Worm (Caenorhabditis elegans): ENCODE measurements around the gene mfsd-10.

The mfsd-10 gene

DNA sequence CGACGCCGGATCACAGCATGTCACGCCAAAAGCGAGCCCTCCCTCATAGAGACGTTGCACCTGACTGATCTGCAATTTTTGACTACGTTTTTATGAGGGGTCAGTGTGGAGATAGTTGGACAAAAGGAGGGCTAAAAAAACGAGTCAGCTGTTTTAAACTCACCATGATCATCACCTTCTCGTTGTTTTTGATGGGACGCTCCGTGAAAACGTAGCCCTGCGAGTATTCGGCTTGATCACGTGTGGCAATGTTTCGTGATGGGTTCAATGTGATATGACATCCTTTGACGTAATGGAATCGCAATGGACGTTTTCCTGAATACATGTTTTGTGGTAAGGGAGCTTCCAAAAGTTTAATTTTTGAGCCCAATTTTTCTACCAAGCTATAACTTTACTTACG, 16.7 kb upstream of the mfsd-10 start (continued):
- TF ChIP-seq fkh-8 (tag; optimal IDR thresholded peaks at IDR 0.05) = no peak
- peak; percentile 43 for TF ChIP-seq nhr-19 (GFP tag; conservative IDR thresholded peaks at IDR 0.05)
- peak in 1 of 2 experiments; percentile 43 for TF ChIP-seq mdl-1 (tag; optimal IDR thresholded peaks at IDR 0.05)
- no peak for TF ChIP-seq pag-3 (tag; optimal IDR thresholded peaks at IDR 0.05; ENCODE audit: borderline replicate concordance, insufficient read depth)
- TF ChIP-seq swsn-7 (tag; optimal IDR thresholded peaks at IDR 0.05) = no peak
- TF ChIP-seq nhr-71 (tag; optimal IDR thresholded peaks at IDR 0.05) = peak; percentile 69

- TF ChIP-seq unc-62 (GFP tag; optimal IDR thresholded peaks at IDR 0.05) (no peak), mep-1 (tag; optimal IDR thresholded peaks at IDR 0.05) (no peak), mab-9 (GFP tag; IDR thresholded peaks at IDR 0.05) (no peak), F16B12.6 (tag; optimal IDR thresholded peaks at IDR 0.05) (no peak), vab-15 (tag; optimal IDR thresholded peaks at IDR 0.05) (no peak), C34B4.2 (tag; optimal IDR thresholded peaks at IDR 0.05) (no peak), aly-2 (tag; optimal IDR thresholded peaks at IDR 0.05) (no peak), unc-130 (tag; optimal IDR thresholded peaks at IDR 0.05) (no peak), C04F5.9 (tag; optimal IDR thresholded peaks at IDR 0.05) (no peak), lin-13 (GFP tag; optimal IDR thresholded peaks at IDR 0.05) (no peak), C16A3.4 (tag; optimal IDR thresholded peaks at IDR 0.05) (no peak), swsn-7 (tag; optimal IDR thresholded peaks at IDR 0.05) (no peak)
These were observed 15.9 kb upstream of the mfsd-10 start for ce11 chrX:17384343-17384742.

DNA sequence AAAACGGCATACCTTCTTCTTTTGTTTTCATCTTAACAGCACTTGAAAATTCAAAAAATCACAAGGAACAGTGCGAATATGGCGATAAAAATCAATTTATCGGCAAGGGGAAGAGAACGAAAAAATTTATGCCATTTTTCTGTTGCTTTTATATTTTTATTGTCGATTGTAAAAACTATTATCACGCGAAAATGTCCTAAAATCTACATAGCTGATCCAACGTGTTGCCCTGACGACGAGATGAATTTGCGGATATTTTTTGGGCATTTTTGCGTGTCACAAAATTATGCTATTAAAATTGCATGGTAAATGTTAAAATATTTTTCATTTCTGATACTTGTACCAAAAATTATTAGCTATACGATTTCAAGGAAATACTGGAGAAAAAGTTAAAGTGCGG, 13.5 kb upstream of the mfsd-10 start, which contains the start of gene F10D7.4:
F10D7.4 (minus strand) TSS at position 101 of the 400 bp plus-strand sequence.
- TF ChIP-seq pag-3 (tag; optimal IDR thresholded peaks at IDR 0.05; ENCODE audit: borderline replicate concordance, insufficient read depth) (no peak), efl-1 (optimal IDR thresholded peaks at IDR 0.05) (no peak), efl-1 (GFP tag; optimal IDR thresholded peaks at IDR 0.05 in 1 of 2) (peak in 1 of 2 experiments; percentile 48), rnt-1 (tag; optimal IDR thresholded peaks at IDR 0.05) (no peak), snpc-4 (tag; optimal IDR thresholded peaks at IDR 0.05) (no peak), nhr-90 (tag; optimal IDR thresholded peaks at IDR 0.05; ENCODE audit: poor library complexity) (no peak)

DNA sequence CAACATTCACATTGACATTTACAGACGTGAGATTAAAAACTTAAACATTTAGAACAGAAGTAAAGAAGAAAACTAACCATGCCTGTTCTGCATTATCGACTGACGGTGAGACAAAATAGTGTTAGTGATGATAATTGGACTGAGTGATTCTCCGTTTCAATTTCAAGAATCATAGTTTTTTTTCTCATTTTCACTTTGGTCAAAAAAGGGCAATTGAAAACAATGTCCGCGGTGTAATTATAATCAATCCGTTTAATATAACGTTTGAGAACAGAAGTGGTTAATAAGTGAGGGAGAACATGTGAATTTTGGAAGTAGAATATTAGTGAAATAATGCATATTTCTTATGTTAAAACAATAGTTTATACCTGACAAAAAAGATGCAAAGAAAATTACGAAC, 11.2 kb upstream of the mfsd-10 start, which contains the start of gene F10D7.10:
F10D7.10 (minus strand) TSS at position 101 of the 400 bp plus-strand sequence.
- TF ChIP-seq blmp-1 (tag; optimal IDR thresholded peaks at IDR 0.05) (peak; percentile 22), zag-1 (tag; optimal IDR thresholded peaks at IDR 0.05) (no peak), efl-1 (optimal IDR thresholded peaks at IDR 0.05) (no peak), efl-1 (GFP tag; optimal IDR thresholded peaks at IDR 0.05 in 1 of 2) (peak in 1 of 2 experiments; percentile 10)

ce11 chrX:17378996-17379395, 10.6 kb upstream of the mfsd-10 start:
- no peak for TF ChIP-seq sox-4 (tag; optimal IDR thresholded peaks at IDR 0.05)
- TF ChIP-seq Y116A8C.19 (tag; optimal IDR thresholded peaks at IDR 0.05; ENCODE audit: borderline replicate concordance) = no peak
- TF ChIP-seq elt-2 (tag; optimal IDR thresholded peaks at IDR 0.05) = peak; percentile 59
- no peak for TF ChIP-seq rnt-1 (tag; optimal IDR thresholded peaks at IDR 0.05)

ce11 chrX:17375877-17376276, 7.4 kb upstream of the mfsd-10 start:
- TF ChIP-seq zip-4 (GFP tag; optimal IDR thresholded peaks at IDR 0.05) = no peak
- TF ChIP-seq elt-2 (tag; optimal IDR thresholded peaks at IDR 0.05) = peak; percentile 63
- TF ChIP-seq lin-14 (GFP tag; optimal IDR thresholded peaks at IDR 0.05) = peak; percentile 4

DNA sequence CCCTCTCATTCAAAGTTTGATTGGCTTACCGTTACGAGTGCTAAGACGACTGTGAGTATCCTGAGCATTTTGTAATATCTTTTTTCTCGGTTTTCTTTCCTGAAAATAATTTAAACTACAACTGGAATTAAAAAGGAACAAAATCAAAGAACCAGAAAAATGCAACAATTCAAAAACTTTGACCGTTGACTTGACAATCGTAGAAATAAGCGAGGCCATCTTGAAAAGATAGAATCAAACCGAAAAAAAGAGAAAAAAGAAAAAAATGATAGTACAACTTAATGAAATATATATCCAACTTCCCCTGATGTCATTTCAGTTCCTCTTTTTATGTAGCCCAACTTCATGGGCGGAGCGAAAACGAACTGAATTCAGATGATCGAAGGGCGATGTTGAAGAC, 6.1 kb upstream of the mfsd-10 start, which contains the start of gene F10D7.3:
F10D7.3 (minus strand) TSS at position 101 of the 400 bp plus-strand sequence.
- no peak for TF ChIP-seq efl-1 (optimal IDR thresholded peaks at IDR 0.05)
- peak in 1 of 2 experiments; percentile 35 for TF ChIP-seq efl-1 (GFP tag; optimal IDR thresholded peaks at IDR 0.05 in 1 of 2)
- no peak for TF ChIP-seq nhr-237 (tag; optimal IDR thresholded peaks at IDR 0.05)
- TF ChIP-seq lin-14 (GFP tag; optimal IDR thresholded peaks at IDR 0.05) = no peak
- TF ChIP-seq tlp-1 (tag; optimal IDR thresholded peaks at IDR 0.05) = no peak
